Worm (Caenorhabditis elegans) whole organism, L2 larva: ENCODE measurements around the gene mboa-4.
A peak's percentile ranks its signal among the peaks of the same experiment; 100 is the strongest.

Experiments
- C34F6.9 ChIP-seq: fragments of 150-350 bp; optimal IDR thresholded peaks from 2 replicates; lab custom pipeline; 2014; ENCODE audit warnings: missing biosample characterization, missing genetic modification characterization
- F13H6.1 ChIP-seq: sonication (generic microtip); optimal IDR thresholded peaks from 2 replicates; lab custom pipeline; 2016; ENCODE audit warnings: missing genetic modification characterization, missing compliant biosample characterization
- R02D3.7 ChIP-seq: fragments of 150-350 bp; optimal IDR thresholded peaks from 2 replicates; lab custom pipeline; 2014; ENCODE audit warnings: missing biosample characterization, missing genetic modification characterization
- Y55F3AM.14 ChIP-seq: fragments of 200-800 bp; sonication (Bioruptor generic); optimal IDR thresholded peaks from 2 replicates; lab custom pipeline; 2018; ENCODE audit warnings: mild to moderate bottlenecking, missing genetic modification characterization, missing compliant biosample characterization
- alr-1 ChIP-seq: fragments of 150-350 bp; optimal IDR thresholded peaks from 2 replicates; lab custom pipeline; 2014; ENCODE audit warnings: missing biosample characterization, missing genetic modification characterization
- aly-2 ChIP-seq: fragments of 150-350 bp; optimal IDR thresholded peaks from 2 replicates; lab custom pipeline; 2014; ENCODE audit warnings: missing biosample characterization, missing genetic modification characterization
- ama-1 ChIP-seq: fragments of 150-350 bp; optimal IDR thresholded peaks from 2 replicates; lab custom pipeline; 2018; ENCODE audit warnings: inconsistent platforms
- blmp-1 ChIP-seq: sonication (generic microtip); optimal IDR thresholded peaks from 2 replicates; lab custom pipeline; 2017; ENCODE audit warnings: missing genetic modification characterization, mild to moderate bottlenecking, missing compliant biosample characterization, antibody characterized with exemption, moderate library complexity; ENCODE audit not compliant: insufficient read depth
- ceh-16 ChIP-seq: fragments of 150-350 bp; optimal IDR thresholded peaks from 2 replicates; lab custom pipeline; 2014; ENCODE audit warnings: missing biosample characterization, missing genetic modification characterization
- ceh-82 ChIP-seq: fragments of 150-350 bp; optimal IDR thresholded peaks from 2 replicates; lab custom pipeline; 2014; ENCODE audit warnings: missing biosample characterization, missing genetic modification characterization
- crh-2 ChIP-seq: sonication (generic microtip); optimal IDR thresholded peaks from 2 replicates; lab custom pipeline; 2017; ENCODE audit warnings: missing biosample characterization, missing genetic modification characterization
- dmd-4 ChIP-seq: sonication (generic microtip); optimal IDR thresholded peaks from 2 replicates; lab custom pipeline; 2017; ENCODE audit warnings: missing biosample characterization, missing genetic modification characterization
- egl-27 ChIP-seq: sonication (generic microtip); optimal IDR thresholded peaks from 3 replicates; lab custom pipeline; 2017; ENCODE audit warnings: missing biosample characterization, missing genetic modification reagents, missing genetic modification characterization
- elt-1 ChIP-seq: fragments of 150-350 bp; optimal IDR thresholded peaks from 2 replicates; lab custom pipeline; 2014; ENCODE audit warnings: missing biosample characterization, missing genetic modification characterization
- elt-3 ChIP-seq: sonication (generic microtip); optimal IDR thresholded peaks from 2 replicates; lab custom pipeline; 2017; ENCODE audit warnings: missing biosample characterization, missing genetic modification characterization
- fos-1 ChIP-seq: fragments of 150-350 bp; optimal IDR thresholded peaks from 2 replicates; lab custom pipeline; 2014; ENCODE audit warnings: missing biosample characterization, missing genetic modification characterization
- gmeb-1 ChIP-seq: fragments of 150-350 bp; optimal IDR thresholded peaks from 2 replicates; lab custom pipeline; 2014; ENCODE audit warnings: missing biosample characterization, missing genetic modification characterization
- lin-11 ChIP-seq: fragments of 150-350 bp; sonication (generic microtip); optimal IDR thresholded peaks from 2 replicates; lab custom pipeline; 2014; ENCODE audit warnings: missing biosample characterization, missing genetic modification characterization, inconsistent platforms, mixed read lengths
- lin-39 ChIP-seq: fragments of 150-350 bp; optimal IDR thresholded peaks from 2 replicates; lab custom pipeline; 2014; ENCODE audit warnings: missing biosample characterization, missing genetic modification reagents, missing genetic modification characterization
- lsy-2 ChIP-seq, 2 experiments: fragments of 150-350 bp in 1 of 2; sonication (generic microtip) in 1 of 2; optimal IDR thresholded peaks; 2 replicates each; lab custom pipeline; 2014 to 2017; ENCODE audit warnings: missing biosample characterization in 2 of 2, missing genetic modification characterization in 2 of 2
- mab-5 ChIP-seq: fragments of 150-350 bp; optimal IDR thresholded peaks from 2 replicates; lab custom pipeline; 2014; ENCODE audit warnings: missing biosample characterization, missing genetic modification characterization
- mbf-1 ChIP-seq: sonication (generic microtip); optimal IDR thresholded peaks from 2 replicates; lab custom pipeline; 2017; ENCODE audit warnings: missing biosample characterization, missing genetic modification characterization
- nhr-10 ChIP-seq: sonication (generic microtip); optimal IDR thresholded peaks from 2 replicates; lab custom pipeline; 2017; ENCODE audit warnings: missing biosample characterization, missing genetic modification characterization
- nhr-11 ChIP-seq: fragments of 150-350 bp; optimal IDR thresholded peaks from 2 replicates; lab custom pipeline; 2014; ENCODE audit warnings: missing biosample characterization, missing genetic modification characterization
- nhr-12 ChIP-seq: fragments of 150-350 bp; optimal IDR thresholded peaks from 2 replicates; lab custom pipeline; 2014; ENCODE audit warnings: missing biosample characterization, missing genetic modification characterization
- nhr-129 ChIP-seq: fragments of 150-350 bp; optimal IDR thresholded peaks from 2 replicates; lab custom pipeline; 2014; ENCODE audit warnings: missing biosample characterization, missing genetic modification characterization
- nhr-23 ChIP-seq: fragments of 150-350 bp; optimal IDR thresholded peaks from 2 replicates; lab custom pipeline; 2014; ENCODE audit warnings: missing biosample characterization, missing genetic modification reagents, missing genetic modification characterization
- nhr-237 ChIP-seq: fragments of 150-350 bp; optimal IDR thresholded peaks from 2 replicates; lab custom pipeline; 2014; ENCODE audit warnings: missing biosample characterization, missing genetic modification characterization
- nhr-25 ChIP-seq: fragments of 150-350 bp; sonication (generic microtip); optimal IDR thresholded peaks from 3 replicates; lab custom pipeline; 2014; ENCODE audit warnings: missing biosample characterization, missing genetic modification characterization
- nhr-6 ChIP-seq: fragments of 150-350 bp; optimal IDR thresholded peaks from 2 replicates; lab custom pipeline; 2014; ENCODE audit warnings: missing biosample characterization, missing genetic modification characterization
- nhr-77 ChIP-seq: fragments of 150-350 bp; optimal IDR thresholded peaks from 2 replicates; lab custom pipeline; 2014; ENCODE audit warnings: missing biosample characterization, missing genetic modification characterization
- peb-1 ChIP-seq: fragments of 150-350 bp; optimal IDR thresholded peaks from 2 replicates; lab custom pipeline; 2014; ENCODE audit warnings: missing biosample characterization, missing genetic modification characterization
- sem-4 ChIP-seq: fragments of 150-350 bp; optimal IDR thresholded peaks from 2 replicates; lab custom pipeline; 2014; ENCODE audit warnings: missing biosample characterization, missing genetic modification reagents, missing genetic modification characterization
- skn-1 ChIP-seq: sonication (generic microtip); optimal IDR thresholded peaks from 2 replicates; lab custom pipeline; 2017; ENCODE audit warnings: missing biosample characterization, missing genetic modification characterization
- sma-3 ChIP-seq: sonication (generic microtip); optimal IDR thresholded peaks from 2 replicates; lab custom pipeline; 2016; ENCODE audit warnings: missing genetic modification reagents, missing genetic modification characterization, missing compliant biosample characterization
- sma-9 ChIP-seq, 2 experiments: fragments of 150-350 bp in 1 of 2; sonication (generic microtip) in 1 of 2; optimal IDR thresholded peaks; 2 replicates each; lab custom pipeline; 2014 to 2016; ENCODE audit warnings: missing genetic modification characterization in 2 of 2, mild to moderate bottlenecking in 1 of 2, missing biosample characterization in 1 of 2, missing compliant biosample characterization in 1 of 2, missing genetic modification reagents in 1 of 2, moderate library complexity in 1 of 2
- snpc-4 ChIP-seq: fragments of 150-350 bp; optimal IDR thresholded peaks from 2 replicates; lab custom pipeline; 2014; ENCODE audit warnings: missing biosample characterization, missing genetic modification characterization
- unc-39 ChIP-seq: fragments of 150-350 bp; optimal IDR thresholded peaks from 2 replicates; lab custom pipeline; 2014; ENCODE audit warnings: missing biosample characterization, missing genetic modification characterization
- unc-62 ChIP-seq: fragments of 150-350 bp; optimal IDR thresholded peaks from 2 replicates; lab custom pipeline; 2014; ENCODE audit warnings: missing biosample characterization, missing genetic modification reagents, missing genetic modification characterization
- zag-1 ChIP-seq: fragments of 150-350 bp; optimal IDR thresholded peaks from 2 replicates; lab custom pipeline; 2014; ENCODE audit warnings: missing biosample characterization, missing genetic modification characterization
- ztf-1 ChIP-seq: fragments of 200-800 bp; sonication (Bioruptor generic); conservative IDR thresholded peaks from 2 replicates; pipeline ENCODE4 v1.3.6; 2022; ENCODE audit warnings: missing genetic modification characterization, missing compliant biosample characterization
- ztf-11 ChIP-seq: sonication (generic microtip); optimal IDR thresholded peaks from 2 replicates; lab custom pipeline; 2017; ENCODE audit warnings: missing biosample characterization, missing genetic modification characterization
- ztf-4 ChIP-seq: fragments of 150-350 bp; optimal IDR thresholded peaks from 2 replicates; lab custom pipeline; 2014; ENCODE audit warnings: missing biosample characterization, missing genetic modification characterization

mboa-4 gene

DNA sequence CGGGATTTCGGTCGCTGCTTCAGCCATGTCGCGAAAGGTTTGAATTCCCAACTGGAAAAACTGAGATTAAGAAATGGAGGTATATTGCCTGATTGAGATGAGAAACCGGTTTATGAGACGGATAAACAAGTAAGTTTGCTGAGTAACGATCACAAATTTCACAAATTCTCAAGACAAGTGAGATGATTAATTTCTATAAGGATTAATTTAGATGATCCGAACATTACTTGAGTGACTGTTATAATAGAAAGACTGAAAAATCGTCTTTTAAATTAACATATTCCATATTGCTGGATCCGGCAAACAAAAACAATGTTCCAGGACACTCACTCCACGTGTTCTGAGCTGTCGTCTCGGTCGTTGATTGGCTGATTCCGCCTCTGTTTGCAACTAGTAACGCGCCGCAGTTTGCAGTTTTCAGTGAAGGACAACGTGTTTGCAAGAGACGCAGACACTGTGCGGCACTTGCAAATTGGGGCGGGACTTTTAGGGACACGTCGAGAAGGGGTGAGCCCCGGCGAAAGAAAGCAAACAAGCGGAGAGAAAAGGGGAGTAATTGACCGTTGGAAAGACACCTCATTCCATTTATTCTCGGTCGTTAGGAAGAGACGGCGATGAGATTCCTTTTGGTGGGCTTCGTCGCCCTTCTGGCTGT, 40.8 kb downstream of the mboa-4 start, which contains the start of the genes imp-2 and enpl-1 (continued):
- no peak for TF ChIP-seq elt-3
- TF ChIP-seq nhr-10 (tag; lab: Kevin White, UChicago), result peak; percentile 43
- TF ChIP-seq sem-4 (tag; lab: Kevin White, UChicago), result peak; percentile 74
- TF ChIP-seq, all 48 proteins: peak for 30

DNA sequence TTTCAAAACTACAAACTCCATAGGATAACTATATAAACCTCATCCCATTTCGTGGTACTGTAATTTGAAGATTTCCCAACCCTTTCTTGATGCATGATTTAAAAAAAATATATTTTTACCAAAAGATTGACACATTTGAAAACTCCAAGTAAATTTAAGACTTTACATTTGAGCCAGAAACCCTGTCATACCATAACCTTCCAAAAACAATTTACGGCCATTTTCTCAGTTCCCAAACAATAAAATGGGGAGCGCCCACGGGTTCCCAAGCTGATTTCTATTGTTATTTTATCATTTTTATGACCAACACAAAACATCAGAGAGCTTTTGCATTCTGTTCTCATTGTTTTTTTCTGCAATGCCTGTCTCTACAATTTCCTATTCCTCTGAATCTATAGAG, 47.1 kb downstream of the mboa-4 start, which contains the start of gene clc-9:
Gene clc-9 (plus strand): TSS at position 301 of the 400 bp plus-strand sequence.
- no peak for TF ChIP-seq nhr-12 (tag; lab: Kevin White, UChicago)
- TF ChIP-seq lin-39 (tag; lab: Kevin White, UChicago), result no peak
- no peak for TF ChIP-seq lsy-2 (tag; optimal IDR thresholded peaks at IDR 0.05; lab: Kevin White, UChicago)
- no peak for TF ChIP-seq nhr-10 (tag; lab: Kevin White, UChicago)
- no peak for TF ChIP-seq unc-62 (GFP tag; lab: Kevin White, UChicago)
- TF ChIP-seq sem-4 (tag; lab: Kevin White, UChicago), result no peak
- no peak for TF ChIP-seq F13H6.1 (tag; lab: Kevin White, UChicago)
- TF ChIP-seq alr-1, result no peak

DNA sequence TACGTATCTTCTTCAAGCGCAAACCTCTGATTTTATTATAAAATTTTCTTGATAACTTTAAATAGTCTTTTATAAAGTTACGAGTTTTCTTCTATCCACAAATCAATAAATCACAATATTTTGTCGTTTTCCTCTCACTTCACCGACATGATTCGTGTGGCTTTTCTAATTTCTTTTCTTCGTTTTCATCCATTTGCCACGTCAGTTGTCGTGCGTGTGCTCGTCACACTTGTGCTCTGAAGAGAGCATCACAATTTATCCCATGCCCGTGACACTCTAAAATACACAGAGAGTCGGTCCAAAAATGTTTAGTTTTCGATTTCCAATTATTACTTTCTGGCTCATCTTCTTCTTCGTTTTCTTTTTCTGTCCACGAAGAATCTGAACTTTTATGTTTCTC, 47.9 kb downstream of the mboa-4 start:
- TF ChIP-seq gmeb-1 (tag; lab: Kevin White, UChicago) (no peak), crh-2 (tag; lab: Kevin White, UChicago) (peak; percentile 49), nhr-129 (tag; lab: Kevin White, UChicago) (peak; percentile 44), nhr-25 (tag; lab: Kevin White, UChicago) (no peak), Y55F3AM.14 (GFP tag; lab: Kevin White, UChicago) (no peak), lsy-2 (tag; optimal IDR thresholded peaks at IDR 0.05; lab: Kevin White, UChicago) (peak in 1 of 2 experiments; percentile 21)

- TF ChIP-seq ztf-1 (GFP tag; lab: Robert Waterston, UW) (no peak), lin-11 (tag; lab: Kevin White, UChicago) (peak; percentile 47), skn-1 (tag; lab: Kevin White, UChicago) (no peak), Y55F3AM.14 (GFP tag; lab: Kevin White, UChicago) (no peak), sma-9 (GFP tag; optimal IDR thresholded peaks at IDR 0.05; lab: Kevin White, UChicago) (peak; percentile 41), sma-9 (tag; optimal IDR thresholded peaks at IDR 0.05; lab: Kevin White, UChicago) (no peak), lsy-2 (tag; optimal IDR thresholded peaks at IDR 0.05; lab: Kevin White, UChicago) (peak; percentile 50 to 89), peb-1 (tag; lab: Kevin White, UChicago) (no peak), elt-1 (tag; lab: Kevin White, UChicago) (no peak), dmd-4 (tag; lab: Kevin White, UChicago) (no peak), unc-62 (GFP tag; lab: Kevin White, UChicago) (no peak), ceh-82 (tag; lab: Kevin White, UChicago) (no peak), sma-3 (GFP tag; lab: Kevin White, UChicago) (peak; percentile 22), crh-2 (tag; lab: Kevin White, UChicago) (peak; percentile 65), ama-1 (lab: Kevin White, UChicago) (peak; percentile 18), egl-27 (tag; lab: Kevin White, UChicago) (no peak), zag-1 (tag; lab: Kevin White, UChicago) (no peak), nhr-25 (tag; lab: Kevin White, UChicago) (peak; percentile 59), alr-1 (no peak), R02D3.7 (no peak), elt-3 (no peak), ztf-11 (tag; lab: Kevin White, UChicago) (no peak), nhr-129 (tag; lab: Kevin White, UChicago) (peak; percentile 71), gmeb-1 (tag; lab: Kevin White, UChicago) (peak; percentile 78), mab-5 (tag; lab: Kevin White, UChicago) (peak; percentile 14), nhr-23 (tag; lab: Kevin White, UChicago) (no peak), nhr-11 (tag; lab: Kevin White, UChicago) (no peak), nhr-77 (no peak), blmp-1 (tag; lab: Kevin White, UChicago) (no peak), nhr-237 (tag; lab: Kevin White, UChicago) (no peak), unc-39 (tag; lab: Kevin White, UChicago) (no peak), nhr-10 (tag; lab: Kevin White, UChicago) (no peak), C34F6.9 (tag; lab: Kevin White, UChicago) (peak; percentile 71), aly-2 (tag; lab: Kevin White, UChicago) (no peak), ztf-4 (no peak), snpc-4 (peak; percentile 49), lin-39 (tag; lab: Kevin White, UChicago) (no peak), mbf-1 (tag; lab: Kevin White, UChicago) (no peak), nhr-6 (tag; lab: Kevin White, UChicago) (no peak), nhr-12 (tag; lab: Kevin White, UChicago) (no peak), ceh-16 (tag; lab: Kevin White, UChicago) (no peak), fos-1 (tag; lab: Kevin White, UChicago) (peak; percentile 33)
Observed at ce11 chrIV:11110995-11111619, 48.7 kb downstream of the mboa-4 start, which contains the start of gene rps-5. Gene rps-5 (minus strand): TSS chrIV:11111045.
